Worm (Caenorhabditis elegans) whole organism, L4/young adult: ENCODE measurements around the gene ZK1098.3.

Experiments
- dao-5 ChIP-seq: sonication (generic microtip); optimal IDR thresholded peaks from 2 replicates; lab custom pipeline; 2016; ENCODE audit warnings: missing genotype, missing genetic modification characterization, moderate library complexity, missing compliant biosample characterization
- him-1 ChIP-seq: sonication (generic microtip); optimal IDR thresholded peaks from 2 replicates; lab custom pipeline; 2016; ENCODE audit warnings: missing genotype, missing genetic modification reagents, missing genetic modification characterization, missing compliant biosample characterization

DNA sequence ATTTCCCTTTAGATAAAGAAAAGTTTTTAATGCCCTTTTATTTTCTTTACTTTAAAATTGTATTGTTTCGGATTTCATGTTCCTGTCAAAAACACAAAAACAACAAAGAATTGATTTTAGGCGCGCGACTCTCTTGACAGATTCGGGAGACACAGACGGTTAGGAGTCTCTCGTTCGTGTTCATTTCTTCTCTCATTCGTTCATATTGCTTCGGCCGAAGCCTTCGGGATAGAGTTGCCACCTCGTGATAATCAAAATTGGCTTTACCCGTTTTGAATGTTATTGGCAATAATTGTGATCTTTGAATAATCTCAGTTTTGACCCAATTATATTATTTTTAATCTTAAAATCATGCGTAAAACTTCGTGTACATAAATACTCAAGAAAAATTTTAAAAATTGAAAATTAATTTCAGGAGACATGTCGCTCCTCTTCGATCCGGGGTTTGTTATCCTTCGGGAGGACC is 27.4 kb downstream of the ZK1098.3 start, which contains the start of gene F55H2.5:
- TF ChIP-seq him-1 (tag; lab: Kevin White, UChicago) (no peak), dao-5 (no peak)
